Worm (Caenorhabditis elegans): ENCODE data around the gene ZC504.1.

ZC504.1 gene

DNA sequence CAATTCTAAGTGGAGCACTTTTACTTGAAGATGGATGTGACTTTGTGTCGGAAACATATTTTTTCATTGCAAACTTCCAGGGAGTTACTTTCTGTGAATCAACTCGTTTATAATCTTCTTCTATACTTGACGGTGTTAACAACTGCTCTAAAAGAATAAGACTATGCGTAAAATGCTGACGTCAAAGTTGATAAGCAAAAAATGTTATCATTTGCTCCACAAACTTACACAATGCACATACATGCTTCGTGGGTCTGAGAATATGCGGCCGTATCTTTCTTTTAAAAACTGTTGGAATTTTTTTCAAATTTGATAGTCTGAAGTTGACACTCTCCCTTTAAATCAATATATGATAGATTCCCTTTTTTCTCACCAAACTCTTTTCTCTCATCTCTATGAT lies 11.8 kb upstream of the ZC504.1 start:
- TF ChIP-seq elt-1 (tag; optimal IDR thresholded peaks at IDR 0.05) (no peak), nhr-12 (tag; optimal IDR thresholded peaks at IDR 0.05) (no peak), mdl-1 (tag; optimal IDR thresholded peaks at IDR 0.05) (no peak), fos-1 (tag; optimal IDR thresholded peaks at IDR 0.05) (peak; percentile 42), sma-3 (GFP tag; optimal IDR thresholded peaks at IDR 0.05) (no peak), ztf-11 (tag; optimal IDR thresholded peaks at IDR 0.05) (no peak), snpc-4 (tag; optimal IDR thresholded peaks at IDR 0.05) (no peak), mab-5 (tag; optimal IDR thresholded peaks at IDR 0.05) (no peak), nhr-129 (tag; optimal IDR thresholded peaks at IDR 0.05) (no peak), blmp-1 (tag; optimal IDR thresholded peaks at IDR 0.05; ENCODE audit: insufficient read depth) (no peak), lin-13 (GFP tag; optimal IDR thresholded peaks at IDR 0.05) (no peak), R02D3.7 (tag; optimal IDR thresholded peaks at IDR 0.05) (no peak), ztf-1 (GFP tag; conservative IDR thresholded peaks at IDR 0.05) (no peak), nhr-25 (tag; optimal IDR thresholded peaks at IDR 0.05) (no peak), lsy-2 (tag; optimal IDR thresholded peaks at IDR 0.05) (no peak), sma-9 (GFP tag; optimal IDR thresholded peaks at IDR 0.05) (peak; percentile 46), sma-9 (tag; optimal IDR thresholded peaks at IDR 0.05) (no peak), nhr-6 (tag; optimal IDR thresholded peaks at IDR 0.05) (no peak), ceh-82 (tag; optimal IDR thresholded peaks at IDR 0.05) (no peak), crh-2 (tag; optimal IDR thresholded peaks at IDR 0.05) (peak; percentile 30), elt-3 (tag; optimal IDR thresholded peaks at IDR 0.05) (no peak), peb-1 (tag; optimal IDR thresholded peaks at IDR 0.05) (no peak), nhr-21 (tag; optimal IDR thresholded peaks at IDR 0.05) (no peak), sem-4 (tag; optimal IDR thresholded peaks at IDR 0.05) (no peak), skn-1 (tag; optimal IDR thresholded peaks at IDR 0.05) (no peak)

DNA sequence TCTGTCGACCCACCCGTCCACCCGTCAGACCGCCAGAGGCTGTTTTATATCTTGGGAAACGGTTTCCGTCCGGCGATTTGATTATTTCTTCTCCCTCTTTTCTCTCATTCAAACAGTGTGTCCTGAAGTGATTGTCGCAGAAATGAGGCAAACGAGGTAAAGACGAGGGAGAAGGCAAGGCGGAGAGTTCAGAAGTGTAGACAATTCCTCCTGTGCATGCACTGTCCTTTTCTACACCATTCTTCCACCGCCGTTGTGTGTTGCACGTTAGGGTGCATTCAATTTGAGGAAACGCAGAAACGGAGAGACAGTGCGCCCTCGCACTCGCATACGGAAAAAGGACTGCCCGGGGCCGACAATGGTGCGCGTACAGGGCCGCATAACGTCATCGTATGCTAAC lies 11.3 kb upstream of the ZC504.1 start:
- TF ChIP-seq peb-1 (tag; optimal IDR thresholded peaks at IDR 0.05), result peak; percentile 47
- no peak for TF ChIP-seq dmd-4 (tag; optimal IDR thresholded peaks at IDR 0.05)
- TF ChIP-seq sma-9 (GFP tag; optimal IDR thresholded peaks at IDR 0.05), result peak; percentile 10
- no peak for TF ChIP-seq sma-9 (tag; optimal IDR thresholded peaks at IDR 0.05)
- no peak for TF ChIP-seq sma-3 (GFP tag; optimal IDR thresholded peaks at IDR 0.05)
- TF ChIP-seq elt-3 (tag; optimal IDR thresholded peaks at IDR 0.05), result no peak
- peak; percentile 1 for TF ChIP-seq gmeb-1 (tag; optimal IDR thresholded peaks at IDR 0.05)
- TF ChIP-seq mdl-1 (tag; optimal IDR thresholded peaks at IDR 0.05), result no peak
- peak; percentile 36 for TF ChIP-seq nhr-129 (tag; optimal IDR thresholded peaks at IDR 0.05)
- TF ChIP-seq ztf-1 (GFP tag; conservative IDR thresholded peaks at IDR 0.05), result no peak
- TF ChIP-seq egl-27 (tag; optimal IDR thresholded peaks at IDR 0.05), result no peak
- TF ChIP-seq nhr-12 (tag; optimal IDR thresholded peaks at IDR 0.05), result no peak
- peak; percentile 6 for TF ChIP-seq F13H6.1 (tag; optimal IDR thresholded peaks at IDR 0.05)
- no peak for TF ChIP-seq ceh-16 (tag; optimal IDR thresholded peaks at IDR 0.05)

DNA sequence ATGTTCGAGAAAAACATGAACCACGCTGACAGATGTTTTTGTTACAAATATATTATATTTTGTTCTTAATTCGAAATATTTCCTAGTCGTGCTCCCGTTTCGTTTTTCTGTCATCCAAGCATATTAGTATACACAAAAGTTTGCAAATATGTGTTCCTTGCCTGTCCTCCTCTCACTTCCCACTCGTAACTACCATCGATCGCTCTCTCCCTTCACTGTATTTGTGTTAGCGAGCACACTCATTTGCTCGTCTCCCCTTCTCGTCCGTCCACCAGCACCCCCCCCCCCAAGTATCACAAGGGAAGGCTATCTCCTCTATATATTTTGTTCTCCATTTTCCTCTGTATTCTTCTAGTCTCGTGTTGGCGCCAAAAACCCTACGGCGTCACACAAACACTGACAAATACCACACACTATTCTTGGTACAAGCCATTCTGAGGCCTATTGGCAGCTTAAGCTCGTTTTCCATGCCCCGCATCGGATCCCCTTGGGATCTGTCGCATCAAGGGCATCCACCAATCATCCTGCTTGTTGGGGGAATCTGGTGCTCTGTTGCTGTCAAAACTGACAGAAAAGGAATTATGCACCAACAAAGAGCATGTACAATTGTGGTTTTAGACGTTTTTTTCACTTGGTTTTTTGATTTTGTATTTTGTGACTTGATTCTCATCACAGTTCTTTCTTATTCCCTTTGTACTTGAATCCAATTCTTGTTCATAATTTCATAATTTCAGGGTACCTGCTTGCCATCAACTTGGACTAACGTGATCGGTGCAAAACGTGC lies 10.2 kb upstream of the ZC504.1 start, which contains the start of gene pkn-1:
Gene pkn-1 (plus strand): TSS at position 734 of the 784 bp plus-strand sequence.
- TF ChIP-seq mab-5 (tag; optimal IDR thresholded peaks at IDR 0.05) (peak; percentile 25), ztf-4 (tag; optimal IDR thresholded peaks at IDR 0.05) (no peak)

DNA sequence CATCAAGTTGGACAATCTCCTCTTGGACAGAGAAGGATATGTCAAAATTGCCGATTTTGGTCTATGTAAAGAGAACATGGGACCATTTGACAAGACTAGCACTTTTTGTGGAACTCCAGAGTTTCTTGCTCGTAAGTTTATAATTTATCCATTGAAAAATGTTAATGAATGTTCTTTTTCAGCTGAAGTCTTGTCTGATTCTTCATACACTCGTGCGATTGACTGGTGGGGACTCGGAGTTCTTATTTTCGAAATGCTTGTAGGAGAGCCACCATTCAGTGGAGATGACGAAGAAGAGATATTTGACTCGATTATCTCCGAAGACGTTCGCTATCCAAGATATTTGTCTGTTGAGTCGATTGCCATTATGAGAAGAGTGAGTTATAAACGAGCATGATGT lies 5.8 kb upstream of the ZC504.1 start:
- no peak for TF ChIP-seq F13H6.1 (tag; optimal IDR thresholded peaks at IDR 0.05)
- TF ChIP-seq ama-1 (optimal IDR thresholded peaks at IDR 0.05), result no peak
- no peak for TF ChIP-seq zag-1 (tag; optimal IDR thresholded peaks at IDR 0.05)
- no peak for TF ChIP-seq ceh-82 (tag; optimal IDR thresholded peaks at IDR 0.05)
- no peak for TF ChIP-seq lin-13 (GFP tag; optimal IDR thresholded peaks at IDR 0.05)
- no peak for TF ChIP-seq ZK546.5 (tag; optimal IDR thresholded peaks at IDR 0.05)
- no peak for TF ChIP-seq nhr-23 (tag; optimal IDR thresholded peaks at IDR 0.05)
- no peak for TF ChIP-seq sma-3 (GFP tag; optimal IDR thresholded peaks at IDR 0.05)
- TF ChIP-seq sem-4 (tag; optimal IDR thresholded peaks at IDR 0.05), result no peak
- TF ChIP-seq lin-11 (tag; optimal IDR thresholded peaks at IDR 0.05), result no peak
- TF ChIP-seq dmd-4 (tag; optimal IDR thresholded peaks at IDR 0.05), result no peak
- TF ChIP-seq unc-55 (GFP tag; optimal IDR thresholded peaks at IDR 0.05), result no peak
- no peak for TF ChIP-seq nhr-21 (tag; optimal IDR thresholded peaks at IDR 0.05)
- TF ChIP-seq unc-39 (tag; optimal IDR thresholded peaks at IDR 0.05), result no peak
- TF ChIP-seq ztf-4 (tag; optimal IDR thresholded peaks at IDR 0.05), result no peak
- no peak for TF ChIP-seq nhr-10 (tag; optimal IDR thresholded peaks at IDR 0.05)
- TF ChIP-seq fos-1 (tag; optimal IDR thresholded peaks at IDR 0.05), result no peak

Data from whole organism, L2 larva.